Fruit fly (Drosophila melanogaster): ENCODE data around the gene Scsalpha2.

The Scsalpha2 gene

DNA sequence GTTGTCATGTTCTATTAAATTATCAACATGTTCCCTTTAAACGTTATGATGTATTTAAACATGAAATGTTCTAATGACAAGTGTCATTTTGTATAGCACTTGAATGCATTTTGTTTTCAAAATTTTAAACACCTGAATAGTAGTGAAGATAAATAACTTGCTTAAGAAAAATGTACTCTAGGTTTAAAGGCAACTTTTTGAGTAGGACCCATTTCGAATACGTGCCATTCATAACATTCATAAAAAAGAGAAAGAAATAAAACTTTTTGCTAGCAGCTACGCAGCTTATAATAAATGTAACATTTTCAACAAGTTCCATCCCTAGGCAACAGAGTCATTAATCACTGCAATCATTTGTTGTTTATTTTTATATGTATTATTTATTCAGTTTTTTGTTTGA, 23.6 kb upstream of the Scsalpha2 start (continued):
- no peak for TF ChIP-seq vnd (GFP tag; IDR thresholded peaks at IDR 0.05; ENCODE audit: partially characterized antibody)
- no peak for TF ChIP-seq en (GFP tag; optimal IDR thresholded peaks at IDR 0.05)
- peak; percentile 43 for TF ChIP-seq phol (tag; optimal IDR thresholded peaks at IDR 0.05)
- no peak for TF ChIP-seq Hmx (GFP tag; optimal IDR thresholded peaks at IDR 0.05)
- peak; percentile 23 for TF ChIP-seq Ssrp (tag; optimal IDR thresholded peaks at IDR 0.05)
- TF ChIP-seq NfI (GFP tag; optimal IDR thresholded peaks at IDR 0.05): no peak
- TF ChIP-seq unc-4 (GFP tag; IDR thresholded peaks at IDR 0.05; ENCODE audit: partially characterized antibody): no peak
- no peak for TF ChIP-seq trem (tag; optimal IDR thresholded peaks at IDR 0.05)
- TF ChIP-seq sim (GFP tag; IDR thresholded peaks at IDR 0.05): no peak
- no peak for TF ChIP-seq Spps (tag; optimal IDR thresholded peaks at IDR 0.05)
- TF ChIP-seq CTCF (GFP tag; optimal IDR thresholded peaks at IDR 0.05): no peak
- TF ChIP-seq CG34376 (GFP tag; optimal IDR thresholded peaks at IDR 0.05): no peak
- no peak for TF ChIP-seq CG18262 (tag; optimal IDR thresholded peaks at IDR 0.05)
- no peak for TF ChIP-seq sob (GFP tag; IDR thresholded peaks at IDR 0.05)
- TF ChIP-seq Xrp1 (GFP tag; IDR thresholded peaks at IDR 0.05): peak; percentile 16; the same call in 1 of the 2 replicates
- no peak for TF ChIP-seq jing (GFP tag; optimal IDR thresholded peaks at IDR 0.05)
- TF ChIP-seq CG18764 (GFP tag; optimal IDR thresholded peaks at IDR 0.05): no peak
- no peak for TF ChIP-seq rib (GFP tag; IDR thresholded peaks at IDR 0.05)
- TF ChIP-seq CG11696 (GFP tag; IDR thresholded peaks at IDR 0.05): no peak
- no peak for TF ChIP-seq CG17359 (tag; optimal IDR thresholded peaks at IDR 0.05)
- no peak for TF ChIP-seq CG15479 (GFP tag; optimal IDR thresholded peaks at IDR 0.05)
- no peak for TF ChIP-seq CG8944 (GFP tag; optimal IDR thresholded peaks at IDR 0.05)
- TF ChIP-seq Sin3A (optimal IDR thresholded peaks at IDR 0.05): no peak
- no peak for TF ChIP-seq chm (GFP tag; IDR thresholded peaks at IDR 0.05)
- TF ChIP-seq CG4328 (GFP tag; optimal IDR thresholded peaks at IDR 0.05): no peak
- no peak for TF ChIP-seq Abd-B (GFP tag; optimal IDR thresholded peaks at IDR 0.05)
- TF ChIP-seq slp2 (GFP tag; optimal IDR thresholded peaks at IDR 0.05): no peak
- TF ChIP-seq Myb (GFP tag; optimal IDR thresholded peaks at IDR 0.05): no peak
- TF ChIP-seq nerfin-1 (tag; optimal IDR thresholded peaks at IDR 0.05): no peak
- TF ChIP-seq Dll (GFP tag; IDR thresholded peaks at IDR 0.05; ENCODE audit: partially characterized antibody): no peak
- TF ChIP-seq CG18011 (GFP tag; optimal IDR thresholded peaks at IDR 0.05): no peak
- TF ChIP-seq CG13424 (tag; optimal IDR thresholded peaks at IDR 0.05): peak; percentile 52
- TF ChIP-seq CG30403 (GFP tag; optimal IDR thresholded peaks at IDR 0.05): peak; percentile 6
- TF ChIP-seq NC2β (GFP tag; optimal IDR thresholded peaks at IDR 0.05): no peak
- no peak for TF ChIP-seq Hr78 (GFP tag; optimal IDR thresholded peaks at IDR 0.05)
- no peak for TF ChIP-seq maf-S (GFP tag; optimal IDR thresholded peaks at IDR 0.05)
- TF ChIP-seq Hey (tag; optimal IDR thresholded peaks at IDR 0.05): no peak
- no peak for TF ChIP-seq CG1647 (GFP tag; optimal IDR thresholded peaks at IDR 0.05)
- TF ChIP-seq Hmr (GFP tag; optimal IDR thresholded peaks at IDR 0.05): no peak
- no peak for TF ChIP-seq Nf-YA (GFP tag; IDR thresholded peaks at IDR 0.05)
- TF ChIP-seq ci (GFP tag; IDR thresholded peaks at IDR 0.05): no peak
- TF ChIP-seq Doc2 (GFP tag; IDR thresholded peaks at IDR 0.05): no peak
- no peak for TF ChIP-seq grn (GFP tag; optimal IDR thresholded peaks at IDR 0.05)
- TF ChIP-seq CG3281 (GFP tag; optimal IDR thresholded peaks at IDR 0.05): no peak
- TF ChIP-seq ATbp (GFP tag; optimal IDR thresholded peaks at IDR 0.05): peak; percentile 12
- no peak for TF ChIP-seq tll (GFP tag; optimal IDR thresholded peaks at IDR 0.05)
- no peak for TF ChIP-seq CG4404 (GFP tag; IDR thresholded peaks at IDR 0.05)
- no peak for TF ChIP-seq Fer2 (tag; optimal IDR thresholded peaks at IDR 0.05)
- no peak for TF ChIP-seq CG18476 (GFP tag; optimal IDR thresholded peaks at IDR 0.05)
- no peak for TF ChIP-seq ase (GFP tag; IDR thresholded peaks at IDR 0.05)
- no peak for TF ChIP-seq lov (optimal IDR thresholded peaks at IDR 0.05)
- TF ChIP-seq lov (GFP tag; IDR thresholded peaks at IDR 0.05): no peak
- no peak for TF ChIP-seq CoRest (tag; optimal IDR thresholded peaks at IDR 0.05)

All from whole organism, embryonic.